Worm (Caenorhabditis elegans): ENCODE measurements around the gene lep-2.

lep-2 gene

ce11 chrIV:1013233-1013798 lies 21.2 kb downstream of the lep-2 start:
- TF ChIP-seq isw-1 (GFP tag; IDR thresholded peaks at IDR 0.05): no peak
- TF ChIP-seq nhr-28 (tag; optimal IDR thresholded peaks at IDR 0.05): no peak
- TF ChIP-seq efl-1 (optimal IDR thresholded peaks at IDR 0.05): no peak
- peak in 1 of 2 experiments; percentile 74 for TF ChIP-seq efl-1 (GFP tag; optimal IDR thresholded peaks at IDR 0.05 in 1 of 2)
- no peak for TF ChIP-seq tbx-2 (tag; optimal IDR thresholded peaks at IDR 0.05)
- no peak for TF ChIP-seq fkh-4 (tag; optimal IDR thresholded peaks at IDR 0.05; ENCODE audit: borderline replicate concordance)
- TF ChIP-seq nhr-20 (tag; optimal IDR thresholded peaks at IDR 0.05): no peak
- no peak for TF ChIP-seq aly-2 (tag; optimal IDR thresholded peaks at IDR 0.05)
- no peak for TF ChIP-seq nhr-71 (tag; optimal IDR thresholded peaks at IDR 0.05)
- TF ChIP-seq mab-9 (GFP tag; IDR thresholded peaks at IDR 0.05): no peak
- TF ChIP-seq hlh-4 (tag; optimal IDR thresholded peaks at IDR 0.05): no peak
- peak; percentile 61 for TF ChIP-seq nhr-85 (tag)
- no peak for TF ChIP-seq aha-1 (tag; optimal IDR thresholded peaks at IDR 0.05)
- no peak for TF ChIP-seq nhr-12 (tag; optimal IDR thresholded peaks at IDR 0.05)

ce11 chrIV:1015430-1015829 lies 23.3 kb downstream of the lep-2 start:
- no peak for TF ChIP-seq efl-1 (optimal IDR thresholded peaks at IDR 0.05)
- TF ChIP-seq efl-1 (GFP tag; optimal IDR thresholded peaks at IDR 0.05 in 1 of 2): peak in 1 of 2 experiments; percentile 26
- no peak for TF ChIP-seq lin-13 (GFP tag; optimal IDR thresholded peaks at IDR 0.05)
- TF ChIP-seq ceh-82 (tag; optimal IDR thresholded peaks at IDR 0.05): no peak
- no peak for TF ChIP-seq pax-3 (tag; optimal IDR thresholded peaks at IDR 0.05)
- no peak for TF ChIP-seq unc-98 (GFP tag; IDR thresholded peaks at IDR 0.05)

- TF ChIP-seq nhr-85 (tag) (peak; percentile 50), snu-23 (GFP tag; optimal IDR thresholded peaks at IDR 0.05) (no peak), ceh-63 (GFP tag; optimal IDR thresholded peaks at IDR 0.05) (no peak)
These were observed 27.7 kb downstream of the lep-2 start for ce11 chrIV:1019801-1020200.

ce11 chrIV:1029939-1030338 lies 37.9 kb downstream of the lep-2 start, which contains the start of gene abhd-14:
Gene abhd-14, minus strand, starts transcription at chrIV:1030039.
- TF ChIP-seq hlh-17 (GFP tag; optimal IDR thresholded peaks at IDR 0.05; ENCODE audit: borderline replicate concordance) (no peak), hpl-2 (GFP tag; optimal IDR thresholded peaks at IDR 0.05) (no peak), ceh-8 (GFP tag; optimal IDR thresholded peaks at IDR 0.05) (no peak), zag-1 (tag; optimal IDR thresholded peaks at IDR 0.05) (no peak), aha-1 (tag; optimal IDR thresholded peaks at IDR 0.05) (no peak), lir-3 (tag; optimal IDR thresholded peaks at IDR 0.05; ENCODE audit: poor library complexity) (no peak), lsy-2 (tag; optimal IDR thresholded peaks at IDR 0.05) (no peak)

DNA sequence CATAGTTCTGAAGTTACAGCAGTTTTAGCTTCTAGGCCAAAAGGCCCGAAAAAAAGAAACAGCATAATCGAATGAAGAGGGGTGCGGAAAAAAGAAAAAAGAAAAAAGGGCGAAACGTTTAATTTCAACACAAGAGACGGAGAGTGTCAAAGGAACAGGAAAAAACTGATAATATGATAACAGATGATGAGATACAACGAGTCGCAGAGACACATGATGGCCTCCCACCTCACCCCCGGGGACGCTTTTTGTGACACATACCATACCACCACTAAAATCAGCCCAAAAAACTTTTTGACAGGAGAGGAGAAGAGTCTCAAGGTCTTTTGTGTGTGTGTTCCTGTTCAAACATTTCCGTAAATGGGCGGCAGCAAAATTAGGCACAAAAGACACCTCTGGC lies 43.0 kb downstream of the lep-2 start:
- TF ChIP-seq nhr-11 (tag; optimal IDR thresholded peaks at IDR 0.05): no peak
- TF ChIP-seq dpl-1 (GFP tag; optimal IDR thresholded peaks at IDR 0.05): peak in 1 of 3 experiments; percentile 4
- TF ChIP-seq mab-9 (GFP tag; IDR thresholded peaks at IDR 0.05): no peak
- TF ChIP-seq skn-1 (tag; optimal IDR thresholded peaks at IDR 0.05): peak; percentile 16
- TF ChIP-seq lir-3 (tag; optimal IDR thresholded peaks at IDR 0.05; ENCODE audit: poor library complexity): no peak
- no peak for TF ChIP-seq grh-1 (GFP tag; IDR thresholded peaks at IDR 0.05)
- TF ChIP-seq lin-35 (GFP tag; optimal IDR thresholded peaks at IDR 0.05): peak in 1 of 2 experiments; percentile 51
- TF ChIP-seq efl-1 (optimal IDR thresholded peaks at IDR 0.05): no peak
- TF ChIP-seq efl-1 (GFP tag; optimal IDR thresholded peaks at IDR 0.05 in 1 of 2): peak in 1 of 2 experiments; percentile 90
- TF ChIP-seq Y116A8C.19 (tag; optimal IDR thresholded peaks at IDR 0.05; ENCODE audit: borderline replicate concordance): no peak
- TF ChIP-seq nhr-20 (tag; optimal IDR thresholded peaks at IDR 0.05): peak; percentile 3
- TF ChIP-seq elt-2 (tag; optimal IDR thresholded peaks at IDR 0.05): peak; percentile 31
- peak in 3 of 6 experiments; percentile 10 to 68 (median 46) for TF ChIP-seq elt-3 (tag; optimal IDR thresholded peaks at IDR 0.05)
- TF ChIP-seq blmp-1 (tag; optimal IDR thresholded peaks at IDR 0.05): peak; percentile 26
- TF ChIP-seq unc-130 (tag; optimal IDR thresholded peaks at IDR 0.05): peak; percentile 4
